Worm (Caenorhabditis elegans): ENCODE measurements around the gene ceh-79.

Gene ceh-79

DNA sequence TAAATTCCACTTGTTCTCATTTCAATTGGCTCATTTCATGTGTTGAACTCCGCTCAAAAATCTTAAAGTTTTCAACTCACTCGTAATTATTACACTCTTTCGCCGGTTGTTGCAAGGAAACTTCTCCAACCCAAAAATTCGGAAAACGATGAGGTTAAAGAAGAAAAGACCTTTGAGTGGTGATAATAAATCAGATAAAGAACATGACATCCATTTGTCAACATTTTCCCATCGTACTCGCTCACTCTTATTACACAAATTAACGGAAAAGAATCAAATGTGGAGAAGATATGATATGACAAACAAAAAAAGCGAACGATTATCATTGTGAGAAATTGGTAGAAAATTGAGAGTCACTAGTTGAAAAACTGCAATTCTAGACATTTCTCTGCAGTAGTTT is 16.3 kb upstream of the ceh-79 start (continued):
- TF ChIP-seq lin-40 (tag; optimal IDR thresholded peaks at IDR 0.05) (no peak), zfh-2 (GFP tag; conservative IDR thresholded peaks at IDR 0.05) (no peak), aptf-3 (GFP tag; IDR thresholded peaks at IDR 0.05) (no peak), snpc-1.3 (tag; optimal IDR thresholded peaks at IDR 0.05; ENCODE audit: insufficient read depth) (no peak), T26A5.8 (tag; optimal IDR thresholded peaks at IDR 0.05) (no peak), rpc-1 (optimal IDR thresholded peaks at IDR 0.05) (no peak), rpc-1 (tag; optimal IDR thresholded peaks at IDR 0.05) (no peak)

DNA sequence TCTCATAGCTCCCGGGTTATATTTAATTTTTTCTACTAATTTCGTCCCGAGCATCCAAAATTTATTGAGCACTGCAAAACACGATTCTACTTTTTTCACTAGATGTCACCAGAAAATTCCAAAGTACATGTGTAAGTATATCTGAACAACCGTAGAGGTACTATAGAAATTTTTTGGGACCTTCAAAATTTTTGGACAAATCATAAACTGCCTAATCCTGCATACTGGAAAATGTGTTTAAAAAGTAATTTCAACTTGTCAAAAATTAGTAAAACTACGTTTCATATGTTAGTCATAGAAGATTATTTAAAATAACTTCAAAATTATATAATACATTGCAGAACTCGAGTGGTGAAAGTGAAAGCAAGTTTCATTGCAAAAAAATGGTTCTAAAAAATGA is 15.1 kb upstream of the ceh-79 start:
- no peak for TF ChIP-seq nfyb-1 (GFP tag; IDR thresholded peaks at IDR 0.05)
- TF ChIP-seq ama-1 (optimal IDR thresholded peaks at IDR 0.05), result no peak
- TF ChIP-seq ama-1 (GFP tag; optimal IDR thresholded peaks at IDR 0.05), result no peak
- no peak for TF ChIP-seq athp-1 (tag; optimal IDR thresholded peaks at IDR 0.05)
- no peak for TF ChIP-seq Y67H2A.10 (GFP tag; conservative IDR thresholded peaks at IDR 0.05)
- TF ChIP-seq lin-54 (GFP tag; optimal IDR thresholded peaks at IDR 0.05), result no peak
- TF ChIP-seq akir-1 (GFP tag; optimal IDR thresholded peaks at IDR 0.05), result no peak
- no peak for TF ChIP-seq B0261.1 (tag; optimal IDR thresholded peaks at IDR 0.05)

DNA sequence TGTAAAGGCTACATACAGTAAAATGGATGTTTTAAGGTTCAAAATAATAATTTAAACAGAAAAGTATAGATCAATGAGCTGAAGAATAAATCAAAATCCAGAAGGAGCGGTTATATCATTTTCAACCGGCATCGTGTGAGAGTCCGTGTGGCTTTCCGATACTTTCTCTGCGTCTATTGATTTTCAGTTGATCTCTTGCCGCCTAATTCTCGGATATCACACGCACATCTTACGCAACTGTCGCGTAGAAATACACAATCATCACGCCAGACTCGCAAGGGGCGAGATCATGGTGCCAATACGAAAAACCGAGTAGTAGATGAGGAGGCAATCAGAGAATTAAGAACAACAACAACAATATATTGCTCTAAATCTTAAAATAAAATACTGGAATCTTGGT is 12.8 kb upstream of the ceh-79 start:
- no peak for TF ChIP-seq madf-3 (GFP tag; IDR thresholded peaks at IDR 0.05)
- peak; percentile 56; the same call in 1 of the 2 replicates for TF ChIP-seq hmg-1.2 (GFP tag; IDR thresholded peaks at IDR 0.05)
- TF ChIP-seq F10E7.11 (tag; optimal IDR thresholded peaks at IDR 0.05), result no peak
- no peak for TF ChIP-seq chd-7 (tag; optimal IDR thresholded peaks at IDR 0.05)
- TF ChIP-seq akir-1 (GFP tag; optimal IDR thresholded peaks at IDR 0.05), result no peak

DNA sequence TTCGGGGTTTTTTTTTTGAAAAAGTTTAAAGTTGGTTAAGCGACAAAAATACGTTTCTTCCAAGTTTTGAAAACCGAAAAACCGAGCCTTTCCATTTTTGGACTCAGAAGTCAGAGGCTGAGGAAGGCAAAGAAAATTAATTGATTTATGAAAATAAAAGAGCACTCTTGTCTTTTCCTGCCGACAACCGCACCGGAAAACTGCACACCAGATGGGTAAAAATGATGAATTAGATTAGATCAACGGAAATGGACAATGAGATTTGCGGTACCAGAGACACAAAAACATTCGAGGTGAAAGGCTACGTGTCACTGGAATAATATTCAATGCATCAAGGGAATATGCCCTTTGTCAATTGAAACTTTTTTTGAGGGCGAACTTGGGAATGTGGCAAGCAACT is 7.1 kb upstream of the ceh-79 start:
- TF ChIP-seq egrh-3 (GFP tag; IDR thresholded peaks at IDR 0.05), result no peak
- no peak for TF ChIP-seq let-607 (tag; optimal IDR thresholded peaks at IDR 0.05)

DNA sequence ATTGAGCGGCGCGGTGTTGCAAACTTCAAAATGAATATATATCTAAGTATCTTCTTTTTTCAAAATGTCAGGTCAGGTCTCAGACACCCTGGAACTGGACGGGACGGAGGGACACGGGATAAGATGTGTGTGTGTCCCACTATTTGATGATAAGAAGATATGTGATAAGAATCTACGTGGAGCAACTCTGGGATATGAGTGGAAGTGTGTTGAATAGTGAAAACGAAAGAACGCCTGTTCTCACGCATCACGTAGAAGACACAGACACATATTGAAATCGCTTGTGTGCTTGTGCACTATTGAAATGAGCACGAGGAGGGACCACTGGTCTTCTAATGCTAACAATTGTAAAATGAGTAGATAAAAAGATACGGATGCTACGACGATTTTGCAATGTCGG is 5.8 kb upstream of the ceh-79 start, which contains the start of gene uig-1:
TSS of gene uig-1 (minus strand) at position 120 of the 400 bp plus-strand sequence.
- TF ChIP-seq ztf-3 (GFP tag; optimal IDR thresholded peaks at IDR 0.05) (no peak), zfh-2 (GFP tag; conservative IDR thresholded peaks at IDR 0.05) (no peak), unc-130 (GFP tag; optimal IDR thresholded peaks at IDR 0.05) (no peak), C06A6.2 (GFP tag; conservative IDR thresholded peaks at IDR 0.05) (no peak), egl-44 (GFP tag; IDR thresholded peaks at IDR 0.05) (no peak), Y53F4B.3 (GFP tag; IDR thresholded peaks at IDR 0.05) (no peak), dox-1 (GFP tag; IDR thresholded peaks at IDR 0.05) (no peak), F37B4.10 (GFP tag; IDR thresholded peaks at IDR 0.05) (no peak), hlh-26 (GFP tag; conservative IDR thresholded peaks at IDR 0.05) (no peak), die-1 (tag; optimal IDR thresholded peaks at IDR 0.05) (no peak), lin-40 (tag; optimal IDR thresholded peaks at IDR 0.05) (no peak), hlh-12 (tag; optimal IDR thresholded peaks at IDR 0.05) (no peak)

DNA sequence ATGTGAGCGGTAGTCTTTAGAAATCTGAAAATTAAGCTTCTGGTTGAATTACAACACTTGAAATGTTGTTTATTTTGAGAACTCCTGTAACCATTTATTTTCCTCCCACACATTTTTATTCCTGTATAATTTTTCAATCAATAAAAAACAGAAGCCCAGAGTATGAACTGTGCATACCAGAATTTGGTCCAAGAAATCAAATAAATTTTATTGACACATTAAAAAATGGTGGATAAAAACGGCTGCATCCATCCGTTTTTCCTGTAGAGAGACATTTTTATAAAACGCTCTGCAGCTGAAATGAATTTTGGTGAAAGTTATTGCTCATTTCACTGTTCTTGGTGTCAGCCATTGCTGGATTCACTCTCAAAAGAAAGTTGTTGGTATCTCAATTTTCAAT is 4.4 kb upstream of the ceh-79 start, which contains the start of gene C26E1.1:
TSS of gene C26E1.1 (plus strand) at position 301 of the 400 bp plus-strand sequence.
- TF ChIP-seq B0336.3 (GFP tag; IDR thresholded peaks at IDR 0.05) (no peak), xnd-1 (tag; optimal IDR thresholded peaks at IDR 0.05) (no peak)
